Fruit fly (Drosophila melanogaster): ENCODE measurements around the gene ksr.

DNA sequence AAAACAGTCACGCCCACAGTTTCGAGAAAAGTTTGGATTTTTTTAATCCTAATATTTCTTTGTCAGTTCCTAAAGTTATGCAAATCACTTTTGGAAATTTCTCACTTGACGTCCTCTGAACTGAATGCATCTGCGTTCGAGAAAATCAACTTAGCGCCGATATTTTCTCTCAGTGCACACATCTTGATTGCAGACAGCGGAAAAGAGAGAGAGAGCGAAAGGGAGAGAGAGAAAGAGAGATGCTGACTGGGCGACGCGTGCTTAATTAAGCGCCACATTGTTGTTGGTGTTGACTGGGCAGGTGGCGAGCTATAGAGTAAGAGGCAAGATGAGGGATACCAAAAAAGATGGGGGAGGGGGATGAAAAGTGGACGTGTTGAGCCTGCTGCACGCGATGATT, 34.9 kb upstream of the ksr start:
- no peak for TF ChIP-seq usp (GFP tag; optimal IDR thresholded peaks at IDR 0.05)
- no peak for TF ChIP-seq psq (optimal IDR thresholded peaks at IDR 0.05)
- no peak for TF ChIP-seq Dll (optimal IDR thresholded peaks at IDR 0.05)
- TF ChIP-seq CG8478 (optimal IDR thresholded peaks at IDR 0.05) = no peak
- TF ChIP-seq pan (optimal IDR thresholded peaks at IDR 0.05) = no peak
- no peak for TF ChIP-seq EcR (GFP tag; optimal IDR thresholded peaks at IDR 0.05)

All from whole organism.